Worm (Caenorhabditis elegans): ENCODE measurements around the gene F52G3.1.

The F52G3.1 gene

DNA sequence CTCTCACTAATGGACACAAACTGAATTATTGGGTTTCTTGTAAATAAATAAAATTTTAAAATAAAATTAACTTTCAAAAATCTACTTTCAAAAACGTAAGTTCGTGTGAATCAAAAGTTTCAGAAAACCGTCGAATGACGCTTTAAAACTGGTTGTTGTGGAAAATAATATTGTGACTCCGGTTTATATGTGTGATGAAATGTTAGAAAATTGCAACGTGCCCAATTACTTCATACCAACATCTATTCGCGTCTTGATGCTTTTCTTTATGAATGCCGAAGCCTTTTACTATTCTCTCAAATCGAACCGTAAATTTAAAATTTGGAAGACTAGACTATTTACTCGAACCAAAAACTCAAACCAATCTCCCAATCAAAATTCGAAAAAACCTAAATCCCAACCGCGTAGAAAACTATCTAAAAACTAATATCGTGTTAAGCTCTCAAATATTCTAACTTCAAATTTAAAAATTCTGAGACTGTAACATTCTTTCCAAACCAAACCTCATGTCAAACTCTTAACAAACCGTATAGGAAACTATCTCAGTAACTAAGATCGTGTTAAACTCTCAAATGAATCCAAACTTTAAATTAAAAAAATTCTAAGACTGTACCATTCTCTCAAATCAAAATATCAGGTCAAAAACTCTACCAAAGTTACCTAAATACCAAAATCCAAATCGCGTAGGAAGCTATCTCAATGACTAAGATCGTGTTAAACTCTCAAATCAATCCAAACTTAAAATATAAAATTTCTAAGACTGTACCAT lies 32.2 kb upstream of the F52G3.1 start (continued):
- TF ChIP-seq ztf-26 (tag; optimal IDR thresholded peaks at IDR 0.05) = peak; percentile 73
- TF ChIP-seq C17E4.6 (GFP tag; IDR thresholded peaks at IDR 0.05) = 0 out of 2 replicates have a peak, but pooled peaks have one; percentile 28
- TF ChIP-seq madf-3 (GFP tag; IDR thresholded peaks at IDR 0.05) = no peak; the same call in none of the 2 replicates
- TF ChIP-seq gei-17 (GFP tag; optimal IDR thresholded peaks at IDR 0.05) = peak; percentile 47
- peak; percentile 51; the same call in 1 of the 2 replicates for TF ChIP-seq Y53F4B.3 (GFP tag; IDR thresholded peaks at IDR 0.05)
- TF ChIP-seq ZK185.1 (tag; optimal IDR thresholded peaks at IDR 0.05; ENCODE audit: poor library complexity, severe bottlenecking) = no peak
- TF ChIP-seq ceh-40 (GFP tag; IDR thresholded peaks at IDR 0.05) = peak; percentile 77
- no peak for TF ChIP-seq ztf-25 (GFP tag; IDR thresholded peaks at IDR 0.05)
- TF ChIP-seq K12H6.12 (tag; optimal IDR thresholded peaks at IDR 0.05) = no peak
- TF ChIP-seq nhr-120 (GFP tag; IDR thresholded peaks at IDR 0.05) = peak; percentile 88; the same call in 1 of the 2 replicates
- TF ChIP-seq F52B5.7 (tag; optimal IDR thresholded peaks at IDR 0.05) = peak; percentile 75
- no peak for TF ChIP-seq F49E8.2 (tag; optimal IDR thresholded peaks at IDR 0.05; ENCODE audit: insufficient read depth)
- no peak for TF ChIP-seq atf-7 (tag; optimal IDR thresholded peaks at IDR 0.05)
- no peak for TF ChIP-seq attf-5 (GFP tag; optimal IDR thresholded peaks at IDR 0.05)
- no peak for TF ChIP-seq T07F8.4 (tag; optimal IDR thresholded peaks at IDR 0.05)
- TF ChIP-seq B0035.1 (tag; optimal IDR thresholded peaks at IDR 0.05) = peak; percentile 44
- no peak for TF ChIP-seq akir-1 (GFP tag; optimal IDR thresholded peaks at IDR 0.05)
- peak; percentile 76 for TF ChIP-seq let-526 (GFP tag; IDR thresholded peaks at IDR 0.05)
- peak; percentile 99 for TF ChIP-seq ama-1 (optimal IDR thresholded peaks at IDR 0.05)
- peak; percentile 53 to 93 for TF ChIP-seq ama-1 (GFP tag; optimal IDR thresholded peaks at IDR 0.05)
- TF ChIP-seq sea-2 (GFP tag; IDR thresholded peaks at IDR 0.05) = no peak
- TF ChIP-seq nhr-80 (tag; optimal IDR thresholded peaks at IDR 0.05) = no peak
- no peak for TF ChIP-seq him-1 (tag; optimal IDR thresholded peaks at IDR 0.05)
- TF ChIP-seq F37B4.10 (GFP tag; IDR thresholded peaks at IDR 0.05) = no peak
- TF ChIP-seq snpc-1.3 (tag; optimal IDR thresholded peaks at IDR 0.05; ENCODE audit: insufficient read depth) = no peak
- no peak; the same call in 1 of the 2 replicates for TF ChIP-seq dox-1 (GFP tag; IDR thresholded peaks at IDR 0.05)
- no peak for TF ChIP-seq ceh-91 (GFP tag; IDR thresholded peaks at IDR 0.05)
- TF ChIP-seq lin-54 (GFP tag; optimal IDR thresholded peaks at IDR 0.05) = peak; percentile 31
- TF ChIP-seq aptf-3 (GFP tag; IDR thresholded peaks at IDR 0.05) = peak; percentile 94; the same call in 1 of the 2 replicates
- TF ChIP-seq B0019.2 (GFP tag; conservative IDR thresholded peaks at IDR 0.05) = peak; percentile 8
- peak; percentile 77 for TF ChIP-seq nfya-2 (GFP tag; IDR thresholded peaks at IDR 0.05)
- no peak for TF ChIP-seq xnd-1 (tag; optimal IDR thresholded peaks at IDR 0.05)
- TF ChIP-seq hmg-1.2 (GFP tag; IDR thresholded peaks at IDR 0.05) = peak; percentile 47; the same call in 1 of the 2 replicates
- TF ChIP-seq F57A8.1 (GFP tag; optimal IDR thresholded peaks at IDR 0.05) = no peak
- TF ChIP-seq tbx-9 (tag; optimal IDR thresholded peaks at IDR 0.05; ENCODE audit: borderline replicate concordance) = no peak
- no peak for TF ChIP-seq bed-1 (GFP tag; IDR thresholded peaks at IDR 0.05)
- TF ChIP-seq pbrm-1 (GFP tag; IDR thresholded peaks at IDR 0.05) = peak; percentile 75
- TF ChIP-seq let-607 (tag; optimal IDR thresholded peaks at IDR 0.05) = no peak
- peak; percentile 34; the same call in 1 of the 2 replicates for TF ChIP-seq attf-3 (GFP tag; conservative IDR thresholded peaks at IDR 0.05)
- TF ChIP-seq mcd-1 (GFP tag; IDR thresholded peaks at IDR 0.05) = no peak; the same call in 1 of the 2 replicates

Measured in whole organism, young adult.